Worm (Caenorhabditis elegans) whole organism, midembryonic: ENCODE data around the gene adah-1.

Source experiments
- T22C8.4 ChIP-seq: fragments of 200-800 bp; sonication (Bioruptor generic); IDR thresholded peaks from 2 replicates; pipeline ENCODE4 v1.3.6; 2022; ENCODE audit warnings: missing genetic modification characterization, missing compliant biosample characterization
- cog-1 ChIP-seq: sonication (generic microtip); optimal IDR thresholded peaks from 2 replicates; lab custom pipeline; 2016; ENCODE audit warnings: missing genetic modification characterization, missing compliant biosample characterization
- flt-1 ChIP-seq: fragments of 200-800 bp; sonication (Bioruptor generic); IDR thresholded peaks from 2 replicates; pipeline ENCODE4 v1.3.6; 2022; ENCODE audit warnings: missing genetic modification characterization, missing compliant biosample characterization
- klf-2 ChIP-seq: fragments of 200-800 bp; sonication (Bioruptor generic); conservative IDR thresholded peaks from 2 replicates; pipeline ENCODE4 v1.3.6; 2022; ENCODE audit warnings: missing genetic modification reagents, missing genetic modification characterization, missing compliant biosample characterization
- med-1 ChIP-seq: sonication (generic microtip); optimal IDR thresholded peaks from 2 replicates; lab custom pipeline; 2017; ENCODE audit warnings: missing genetic modification characterization, mild to moderate bottlenecking, missing compliant biosample characterization, antibody characterized with exemption, missing genetic modification reagents; ENCODE audit not compliant: insufficient read depth
- ref-1 ChIP-seq: fragments of 200-800 bp; sonication (Bioruptor generic); conservative IDR thresholded peaks from 2 replicates; pipeline ENCODE4 v1.3.6; 2022; ENCODE audit warnings: missing genetic modification reagents, missing genetic modification characterization, missing compliant biosample characterization
- tab-1 ChIP-seq: fragments of 200-800 bp; sonication (Bioruptor generic); IDR thresholded peaks from 2 replicates; pipeline ENCODE4 v1.3.6; 2022; ENCODE audit warnings: missing genetic modification characterization, missing compliant biosample characterization
- ztf-23 ChIP-seq: fragments of 200-800 bp; sonication (Bioruptor generic); IDR thresholded peaks from 2 replicates; pipeline ENCODE4 v1.3.6; 2022; ENCODE audit warnings: missing genetic modification reagents, missing genetic modification characterization, missing compliant biosample characterization
- ztf-29 ChIP-seq: fragments of 200-800 bp; sonication (Bioruptor generic); IDR thresholded peaks from 2 replicates; pipeline ENCODE4 v1.3.6; 2022; ENCODE audit warnings: missing genetic modification reagents, missing genetic modification characterization, missing compliant biosample characterization

- no peak for TF ChIP-seq ztf-23 (GFP tag; lab: Robert Waterston, UW)
- no peak for TF ChIP-seq klf-2 (GFP tag; lab: Robert Waterston, UW)
- TF ChIP-seq med-1 (GFP tag; lab: Kevin White, UChicago), result no peak
- TF ChIP-seq flt-1 (GFP tag; lab: Robert Waterston, UW), result no peak
- no peak for TF ChIP-seq ztf-29 (GFP tag; lab: Robert Waterston, UW)
- TF ChIP-seq T22C8.4, result no peak
- TF ChIP-seq ref-1 (GFP tag; lab: Robert Waterston, UW), result no peak
- TF ChIP-seq cog-1 (tag; lab: Kevin White, UChicago), result no peak
- TF ChIP-seq tab-1, result no peak
Observed at ce11 chrIV:7075063-7075462, 51.1 kb downstream of the adah-1 start, which contains the start of gene srg-50.
